Worm (Caenorhabditis elegans) whole organism, L2 larva: ENCODE data around the gene F09A5.2.

Experiments used
- C34F6.9 ChIP-seq: fragments of 150-350 bp; optimal IDR thresholded peaks from 2 replicates; lab custom pipeline; 2014; ENCODE audit warnings: missing biosample characterization, missing genetic modification characterization
- F13H6.1 ChIP-seq: sonication (generic microtip); optimal IDR thresholded peaks from 2 replicates; lab custom pipeline; 2016; ENCODE audit warnings: missing genetic modification characterization, missing compliant biosample characterization
- R02D3.7 ChIP-seq: fragments of 150-350 bp; optimal IDR thresholded peaks from 2 replicates; lab custom pipeline; 2014; ENCODE audit warnings: missing biosample characterization, missing genetic modification characterization
- Y55F3AM.14 ChIP-seq: fragments of 200-800 bp; sonication (Bioruptor generic); optimal IDR thresholded peaks from 2 replicates; lab custom pipeline; 2018; ENCODE audit warnings: mild to moderate bottlenecking, missing genetic modification characterization, missing compliant biosample characterization
- ZK546.5 ChIP-seq: sonication (generic microtip); optimal IDR thresholded peaks from 2 replicates; lab custom pipeline; 2017; ENCODE audit warnings: missing biosample characterization, missing genetic modification characterization
- alr-1 ChIP-seq: fragments of 150-350 bp; optimal IDR thresholded peaks from 2 replicates; lab custom pipeline; 2014; ENCODE audit warnings: missing biosample characterization, missing genetic modification characterization
- aly-2 ChIP-seq: fragments of 150-350 bp; optimal IDR thresholded peaks from 2 replicates; lab custom pipeline; 2014; ENCODE audit warnings: missing biosample characterization, missing genetic modification characterization
- ama-1 ChIP-seq: fragments of 150-350 bp; optimal IDR thresholded peaks from 2 replicates; lab custom pipeline; 2018; ENCODE audit warnings: inconsistent platforms
- blmp-1 ChIP-seq: sonication (generic microtip); optimal IDR thresholded peaks from 2 replicates; lab custom pipeline; 2017; ENCODE audit warnings: missing genetic modification characterization, mild to moderate bottlenecking, missing compliant biosample characterization, antibody characterized with exemption, moderate library complexity; ENCODE audit not compliant: insufficient read depth
- ceh-82 ChIP-seq: fragments of 150-350 bp; optimal IDR thresholded peaks from 2 replicates; lab custom pipeline; 2014; ENCODE audit warnings: missing biosample characterization, missing genetic modification characterization
- crh-2 ChIP-seq: sonication (generic microtip); optimal IDR thresholded peaks from 2 replicates; lab custom pipeline; 2017; ENCODE audit warnings: missing biosample characterization, missing genetic modification characterization
- dmd-4 ChIP-seq: sonication (generic microtip); optimal IDR thresholded peaks from 2 replicates; lab custom pipeline; 2017; ENCODE audit warnings: missing biosample characterization, missing genetic modification characterization
- egl-27 ChIP-seq: sonication (generic microtip); optimal IDR thresholded peaks from 3 replicates; lab custom pipeline; 2017; ENCODE audit warnings: missing biosample characterization, missing genetic modification reagents, missing genetic modification characterization
- fos-1 ChIP-seq: fragments of 150-350 bp; optimal IDR thresholded peaks from 2 replicates; lab custom pipeline; 2014; ENCODE audit warnings: missing biosample characterization, missing genetic modification characterization
- gmeb-1 ChIP-seq: fragments of 150-350 bp; optimal IDR thresholded peaks from 2 replicates; lab custom pipeline; 2014; ENCODE audit warnings: missing biosample characterization, missing genetic modification characterization
- lin-13 ChIP-seq: fragments of 150-350 bp; optimal IDR thresholded peaks from 2 replicates; lab custom pipeline; 2014; ENCODE audit warnings: missing biosample characterization, missing genetic modification reagents, missing genetic modification characterization
- lin-39 ChIP-seq: fragments of 150-350 bp; optimal IDR thresholded peaks from 2 replicates; lab custom pipeline; 2014; ENCODE audit warnings: missing biosample characterization, missing genetic modification reagents, missing genetic modification characterization
- lsy-2 ChIP-seq, 2 experiments: fragments of 150-350 bp in 1 of 2; sonication (generic microtip) in 1 of 2; optimal IDR thresholded peaks; 2 replicates each; lab custom pipeline; 2014 to 2017; ENCODE audit warnings: missing biosample characterization in 2 of 2, missing genetic modification characterization in 2 of 2
- mab-5 ChIP-seq: fragments of 150-350 bp; optimal IDR thresholded peaks from 2 replicates; lab custom pipeline; 2014; ENCODE audit warnings: missing biosample characterization, missing genetic modification characterization
- mbf-1 ChIP-seq: sonication (generic microtip); optimal IDR thresholded peaks from 2 replicates; lab custom pipeline; 2017; ENCODE audit warnings: missing biosample characterization, missing genetic modification characterization
- mdl-1 ChIP-seq, 2 experiments: fragments of 150-350 bp in 1 of 2; sonication (generic microtip) in 1 of 2; optimal IDR thresholded peaks; 2 replicates each; lab custom pipeline; 2017; ENCODE audit warnings: missing biosample characterization in 2 of 2, missing genetic modification characterization in 2 of 2
- nhr-10 ChIP-seq: sonication (generic microtip); optimal IDR thresholded peaks from 2 replicates; lab custom pipeline; 2017; ENCODE audit warnings: missing biosample characterization, missing genetic modification characterization
- nhr-11 ChIP-seq: fragments of 150-350 bp; optimal IDR thresholded peaks from 2 replicates; lab custom pipeline; 2014; ENCODE audit warnings: missing biosample characterization, missing genetic modification characterization
- nhr-12 ChIP-seq: fragments of 150-350 bp; optimal IDR thresholded peaks from 2 replicates; lab custom pipeline; 2014; ENCODE audit warnings: missing biosample characterization, missing genetic modification characterization
- nhr-129 ChIP-seq: fragments of 150-350 bp; optimal IDR thresholded peaks from 2 replicates; lab custom pipeline; 2014; ENCODE audit warnings: missing biosample characterization, missing genetic modification characterization
- nhr-23 ChIP-seq: fragments of 150-350 bp; optimal IDR thresholded peaks from 2 replicates; lab custom pipeline; 2014; ENCODE audit warnings: missing biosample characterization, missing genetic modification reagents, missing genetic modification characterization
- nhr-25 ChIP-seq: fragments of 150-350 bp; sonication (generic microtip); optimal IDR thresholded peaks from 3 replicates; lab custom pipeline; 2014; ENCODE audit warnings: missing biosample characterization, missing genetic modification characterization
- nhr-6 ChIP-seq: fragments of 150-350 bp; optimal IDR thresholded peaks from 2 replicates; lab custom pipeline; 2014; ENCODE audit warnings: missing biosample characterization, missing genetic modification characterization
- nhr-77 ChIP-seq: fragments of 150-350 bp; optimal IDR thresholded peaks from 2 replicates; lab custom pipeline; 2014; ENCODE audit warnings: missing biosample characterization, missing genetic modification characterization
- sma-3 ChIP-seq: sonication (generic microtip); optimal IDR thresholded peaks from 2 replicates; lab custom pipeline; 2016; ENCODE audit warnings: missing genetic modification reagents, missing genetic modification characterization, missing compliant biosample characterization
- sma-9 ChIP-seq, 2 experiments: fragments of 150-350 bp in 1 of 2; sonication (generic microtip) in 1 of 2; optimal IDR thresholded peaks; 2 replicates each; lab custom pipeline; 2014 to 2016; ENCODE audit warnings: missing genetic modification characterization in 2 of 2, mild to moderate bottlenecking in 1 of 2, missing biosample characterization in 1 of 2, missing compliant biosample characterization in 1 of 2, missing genetic modification reagents in 1 of 2, moderate library complexity in 1 of 2
- snpc-4 ChIP-seq: fragments of 150-350 bp; optimal IDR thresholded peaks from 2 replicates; lab custom pipeline; 2014; ENCODE audit warnings: missing biosample characterization, missing genetic modification characterization
- unc-39 ChIP-seq: fragments of 150-350 bp; optimal IDR thresholded peaks from 2 replicates; lab custom pipeline; 2014; ENCODE audit warnings: missing biosample characterization, missing genetic modification characterization
- unc-55 ChIP-seq: fragments of 150-350 bp; sonication (generic microtip); optimal IDR thresholded peaks from 3 replicates; lab custom pipeline; 2014; ENCODE audit warnings: missing biosample characterization, missing genetic modification reagents, missing genetic modification characterization
- zag-1 ChIP-seq: fragments of 150-350 bp; optimal IDR thresholded peaks from 2 replicates; lab custom pipeline; 2014; ENCODE audit warnings: missing biosample characterization, missing genetic modification characterization
- ztf-11 ChIP-seq: sonication (generic microtip); optimal IDR thresholded peaks from 2 replicates; lab custom pipeline; 2017; ENCODE audit warnings: missing biosample characterization, missing genetic modification characterization
- ztf-4 ChIP-seq: fragments of 150-350 bp; optimal IDR thresholded peaks from 2 replicates; lab custom pipeline; 2014; ENCODE audit warnings: missing biosample characterization, missing genetic modification characterization

Gene F09A5.2

ce11 chrX:13171206-13171605 is 36.3 kb downstream of the F09A5.2 start:
- TF ChIP-seq ama-1 (lab: Kevin White, UChicago) = no peak
- TF ChIP-seq nhr-10 (tag; lab: Kevin White, UChicago) = no peak
- TF ChIP-seq unc-39 (tag; lab: Kevin White, UChicago) = no peak
- peak; percentile 50 for TF ChIP-seq C34F6.9 (tag; lab: Kevin White, UChicago)
- TF ChIP-seq lin-39 (tag; lab: Kevin White, UChicago) = no peak
- peak; percentile 32 for TF ChIP-seq nhr-129 (tag; lab: Kevin White, UChicago)
- TF ChIP-seq F13H6.1 (tag; lab: Kevin White, UChicago) = no peak
- TF ChIP-seq ceh-82 (tag; lab: Kevin White, UChicago) = no peak
- TF ChIP-seq zag-1 (tag; lab: Kevin White, UChicago) = no peak
- TF ChIP-seq mab-5 (tag; lab: Kevin White, UChicago) = no peak
- no peak for TF ChIP-seq ztf-4 (tag; lab: Kevin White, UChicago)
- no peak for TF ChIP-seq ZK546.5 (tag; lab: Kevin White, UChicago)
- no peak for TF ChIP-seq R02D3.7
- TF ChIP-seq snpc-4 (tag; lab: Kevin White, UChicago) = no peak
- no peak for TF ChIP-seq nhr-11 (tag; lab: Kevin White, UChicago)
- TF ChIP-seq mdl-1 (tag; optimal IDR thresholded peaks at IDR 0.05; lab: Kevin White, UChicago) = no peak
- no peak for TF ChIP-seq nhr-12
- no peak for TF ChIP-seq lin-13 (GFP tag; lab: Kevin White, UChicago)
- no peak for TF ChIP-seq nhr-6
- peak; percentile 58 for TF ChIP-seq unc-55 (GFP tag; lab: Kevin White, UChicago)
- no peak for TF ChIP-seq sma-9 (GFP tag; optimal IDR thresholded peaks at IDR 0.05; lab: Kevin White, UChicago)
- no peak for TF ChIP-seq sma-9 (tag; optimal IDR thresholded peaks at IDR 0.05; lab: Kevin White, UChicago)
- no peak for TF ChIP-seq gmeb-1 (tag; lab: Kevin White, UChicago)
- no peak for TF ChIP-seq ztf-11 (tag; lab: Kevin White, UChicago)
- TF ChIP-seq nhr-77 (tag; lab: Kevin White, UChicago) = no peak
- TF ChIP-seq blmp-1 (tag; lab: Kevin White, UChicago) = no peak
- no peak for TF ChIP-seq egl-27 (tag; lab: Kevin White, UChicago)
- TF ChIP-seq fos-1 (tag; lab: Kevin White, UChicago) = no peak
- no peak for TF ChIP-seq sma-3 (GFP tag; lab: Kevin White, UChicago)
- TF ChIP-seq aly-2 (tag; lab: Kevin White, UChicago) = no peak
- TF ChIP-seq mbf-1 (tag; lab: Kevin White, UChicago) = no peak
- TF ChIP-seq Y55F3AM.14 (GFP tag; lab: Kevin White, UChicago) = no peak
- TF ChIP-seq nhr-23 (tag; lab: Kevin White, UChicago) = no peak
- no peak for TF ChIP-seq dmd-4 (tag; lab: Kevin White, UChicago)
- peak in 1 of 2 experiments; percentile 33 for TF ChIP-seq lsy-2 (tag; optimal IDR thresholded peaks at IDR 0.05; lab: Kevin White, UChicago)
- no peak for TF ChIP-seq nhr-25 (tag; lab: Kevin White, UChicago)

ce11 chrX:13174437-13174836 is 39.5 kb downstream of the F09A5.2 start:
- no peak for TF ChIP-seq ztf-11 (tag; lab: Kevin White, UChicago)
- no peak for TF ChIP-seq crh-2 (tag; lab: Kevin White, UChicago)
- TF ChIP-seq, all 48 proteins: peak for 0

- TF ChIP-seq nhr-129 (tag; lab: Kevin White, UChicago) = no peak
- no peak for TF ChIP-seq egl-27 (tag; lab: Kevin White, UChicago)
- TF ChIP-seq unc-39 (tag; lab: Kevin White, UChicago) = no peak
- no peak for TF ChIP-seq mbf-1 (tag; lab: Kevin White, UChicago)
- no peak for TF ChIP-seq alr-1 (tag; lab: Kevin White, UChicago)
- no peak for TF ChIP-seq aly-2 (tag; lab: Kevin White, UChicago)
- TF ChIP-seq fos-1 (tag; lab: Kevin White, UChicago) = no peak
- no peak for TF ChIP-seq nhr-23 (tag; lab: Kevin White, UChicago)
- no peak for TF ChIP-seq ztf-4 (tag; lab: Kevin White, UChicago)
- TF ChIP-seq ztf-11 (tag; lab: Kevin White, UChicago) = no peak
- TF ChIP-seq ama-1 (lab: Kevin White, UChicago) = no peak
- TF ChIP-seq blmp-1 (tag; lab: Kevin White, UChicago) = no peak
- no peak for TF ChIP-seq nhr-25 (tag; lab: Kevin White, UChicago)
- no peak for TF ChIP-seq unc-55 (GFP tag; lab: Kevin White, UChicago)
- TF ChIP-seq lin-39 (tag; lab: Kevin White, UChicago) = no peak
- no peak for TF ChIP-seq sma-3 (GFP tag; lab: Kevin White, UChicago)
- no peak for TF ChIP-seq nhr-10 (tag; lab: Kevin White, UChicago)
These were observed 43.4 kb downstream of the F09A5.2 start, which contains the start of gene nlp-3 for ce11 chrX:13178347-13178746. TSS of gene nlp-3 (minus strand) at chrX:13178447.
